Fruit fly (Drosophila melanogaster): ENCODE measurements around the gene CG43680.

CG43680 gene

dm6 chr3L:15079278-15079677 lies 26.1 kb upstream of the CG43680 start:
- TF ChIP-seq CG6163 (GFP tag; IDR thresholded peaks at IDR 0.05) (0 out of 3 replicates have a peak, but pooled peaks have one; percentile 20), CG11294 (GFP tag; IDR thresholded peaks at IDR 0.05) (no peak), Blimp-1 (GFP tag; optimal IDR thresholded peaks at IDR 0.05) (no peak), Gug (GFP tag; IDR thresholded peaks at IDR 0.05) (no peak), CG3919 (GFP tag; optimal IDR thresholded peaks at IDR 0.05) (peak; percentile 12)

- TF ChIP-seq dac (GFP tag; optimal IDR thresholded peaks at IDR 0.05): no peak
- TF ChIP-seq net (GFP tag; optimal IDR thresholded peaks at IDR 0.05): no peak
- no peak for TF ChIP-seq acj6 (GFP tag; optimal IDR thresholded peaks at IDR 0.05)
- TF ChIP-seq CG11294 (GFP tag; IDR thresholded peaks at IDR 0.05): no peak
- TF ChIP-seq Blimp-1 (GFP tag; optimal IDR thresholded peaks at IDR 0.05): no peak
- TF ChIP-seq ss (GFP tag; optimal IDR thresholded peaks at IDR 0.05): no peak
Observed at dm6 chr3L:15078347-15078746, 25.2 kb upstream of the CG43680 start, which contains the start of gene Or71a. TSS of gene Or71a (minus strand) at chr3L:15078447.

dm6 chr3L:15076380-15076779 lies 23.2 kb upstream of the CG43680 start:
- TF ChIP-seq CG6854 (GFP tag; optimal IDR thresholded peaks at IDR 0.05) (no peak), svp (GFP tag) (peak; percentile 96), pdm3 (GFP tag; optimal IDR thresholded peaks at IDR 0.05) (no peak), CG11902 (GFP tag; optimal IDR thresholded peaks at IDR 0.05) (no peak), Sox14 (GFP tag; optimal IDR thresholded peaks at IDR 0.05) (peak; percentile 29), Eip93F (GFP tag; optimal IDR thresholded peaks at IDR 0.05) (no peak), Smox (GFP tag; optimal IDR thresholded peaks at IDR 0.05) (no peak), Blimp-1 (GFP tag; optimal IDR thresholded peaks at IDR 0.05) (no peak), fd85E (GFP tag; optimal IDR thresholded peaks at IDR 0.05) (no peak), CG8119 (GFP tag; IDR thresholded peaks at IDR 0.05) (no peak), Hr38 (GFP tag; optimal IDR thresholded peaks at IDR 0.05) (no peak), CG9139 (GFP tag; optimal IDR thresholded peaks at IDR 0.05) (no peak), CG32006 (GFP tag; optimal IDR thresholded peaks at IDR 0.05) (no peak), Eip78C (GFP tag) (peak; percentile 37), CG6276 (GFP tag; optimal IDR thresholded peaks at IDR 0.05) (peak; percentile 51), CG11762 (GFP tag; optimal IDR thresholded peaks at IDR 0.05; ENCODE audit: insufficient read depth) (no peak)

DNA sequence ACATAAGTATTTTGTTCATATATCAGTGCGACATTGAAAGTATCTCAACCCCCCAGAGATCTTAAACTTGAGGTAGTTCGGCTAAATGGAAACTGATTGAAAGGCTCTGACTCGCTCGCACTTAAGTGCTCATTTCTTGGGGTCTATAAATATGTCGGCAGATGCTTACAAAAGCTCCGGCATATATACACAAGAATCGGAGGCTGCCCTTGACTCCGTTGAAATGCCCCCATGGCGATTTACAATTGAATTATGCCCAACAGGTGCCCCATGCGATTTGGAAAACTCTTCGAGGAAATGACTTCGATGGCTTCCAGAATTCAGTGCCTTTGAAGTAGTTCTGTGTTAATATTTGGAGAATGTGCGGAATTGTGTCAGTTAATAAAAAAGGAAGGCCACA lies 20.5 kb upstream of the CG43680 start:
- TF ChIP-seq lz (GFP tag; optimal IDR thresholded peaks at IDR 0.05) (no peak), CG11762 (GFP tag; optimal IDR thresholded peaks at IDR 0.05; ENCODE audit: insufficient read depth) (no peak), CG31627 (GFP tag; optimal IDR thresholded peaks at IDR 0.05) (no peak), CG6808 (GFP tag; optimal IDR thresholded peaks at IDR 0.05) (no peak), CG6854 (GFP tag; optimal IDR thresholded peaks at IDR 0.05) (no peak), CG1621 (tag; optimal IDR thresholded peaks at IDR 0.05) (no peak), CG11902 (GFP tag; optimal IDR thresholded peaks at IDR 0.05) (no peak), fd85E (GFP tag; optimal IDR thresholded peaks at IDR 0.05) (no peak), CG8119 (GFP tag; IDR thresholded peaks at IDR 0.05) (no peak), Ets96B (tag; optimal IDR thresholded peaks at IDR 0.05) (no peak), Sox15 (GFP tag; optimal IDR thresholded peaks at IDR 0.05) (no peak), CG8632 (GFP tag; optimal IDR thresholded peaks at IDR 0.05) (no peak), CG34406 (GFP tag; optimal IDR thresholded peaks at IDR 0.05) (no peak), Lpt (GFP tag; optimal IDR thresholded peaks at IDR 0.05) (no peak), CG10669 (GFP tag; optimal IDR thresholded peaks at IDR 0.05) (no peak), CG9139 (GFP tag; optimal IDR thresholded peaks at IDR 0.05) (no peak), Blimp-1 (GFP tag; optimal IDR thresholded peaks at IDR 0.05) (no peak), CG32006 (GFP tag; optimal IDR thresholded peaks at IDR 0.05) (no peak), eg (GFP tag; IDR thresholded peaks at IDR 0.05) (no peak), CG6792 (GFP tag; optimal IDR thresholded peaks at IDR 0.05) (no peak)

All from whole organism, prepupa.